Worm (Caenorhabditis elegans): Measurements from ENCODE around the gene T13F3.8.

- TF ChIP-seq mdl-1 (tag; optimal IDR thresholded peaks at IDR 0.05) (no peak), ceh-28 (tag; optimal IDR thresholded peaks at IDR 0.05) (no peak), unc-39 (tag; optimal IDR thresholded peaks at IDR 0.05) (no peak), eor-1 (tag; optimal IDR thresholded peaks at IDR 0.05) (no peak), nhr-237 (tag; optimal IDR thresholded peaks at IDR 0.05) (no peak), nfya-1 (tag; optimal IDR thresholded peaks at IDR 0.05; ENCODE audit: insufficient read depth) (no peak), snpc-4 (tag; optimal IDR thresholded peaks at IDR 0.05) (no peak)
These were observed 52.6 kb downstream of the T13F3.8 start for ce11 chrV:16322155-16322554.
